Worm (Caenorhabditis elegans): ENCODE data around the gene T10D4.15.

DNA sequence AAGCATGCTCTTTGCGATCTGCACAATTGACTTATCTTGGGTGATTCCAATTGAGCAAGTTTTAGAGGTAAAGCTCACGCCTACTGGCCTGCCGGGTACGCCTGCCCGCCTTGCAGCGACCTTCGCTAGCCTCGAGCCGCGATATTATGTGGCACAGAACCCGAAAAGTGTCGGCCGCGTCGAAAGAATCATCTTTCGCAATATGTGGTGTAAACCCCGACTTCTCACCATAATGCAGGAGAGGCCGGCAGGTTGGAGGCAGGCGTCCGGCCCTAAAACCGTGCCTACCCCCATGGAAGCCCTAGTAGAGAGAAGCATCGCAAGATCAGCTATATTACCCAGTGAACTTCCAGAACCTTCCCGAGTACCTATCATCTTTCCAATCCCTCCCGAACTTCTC lies 39.9 kb downstream of the T10D4.15 start:
- no peak for TF ChIP-seq W03F9.2 (tag; optimal IDR thresholded peaks at IDR 0.05)
- no peak for TF ChIP-seq dao-5 (tag; optimal IDR thresholded peaks at IDR 0.05)

Data from whole organism, L4/young adult.